Worm (Caenorhabditis elegans) whole organism, mixed stage, embryonic: ENCODE results near the gene sdz-7.

Experiments
- blmp-1 ChIP-seq: fragments of 150-350 bp; optimal IDR thresholded peaks from 2 replicates; lab custom pipeline; 2014; ENCODE audit warnings: missing biosample characterization, missing genetic modification characterization
- ces-1 ChIP-seq: fragments of 150-350 bp; optimal IDR thresholded peaks from 2 replicates; lab custom pipeline; 2014; ENCODE audit warnings: missing biosample characterization, missing genetic modification reagents, missing genetic modification characterization
- nhr-76 ChIP-seq: sonication (generic microtip); optimal IDR thresholded peaks from 2 replicates; lab custom pipeline; 2017; ENCODE audit warnings: missing biosample characterization, missing genetic modification characterization
- pha-4 ChIP-seq: fragments of 150-350 bp; optimal IDR thresholded peaks from 2 replicates; lab custom pipeline; 2018; ENCODE audit warnings: missing biosample characterization, missing genetic modification reagents, missing genetic modification characterization
- sptf-1 ChIP-seq: sonication (generic microtip); optimal IDR thresholded peaks from 2 replicates; lab custom pipeline; 2017; ENCODE audit warnings: mild to moderate bottlenecking, missing genetic modification characterization, moderate library complexity, missing compliant biosample characterization
- unc-120 ChIP-seq: sonication (generic microtip); optimal IDR thresholded peaks from 2 replicates; lab custom pipeline; 2017; ENCODE audit warnings: missing genetic modification characterization, missing compliant biosample characterization; ENCODE audit not compliant: poor library complexity, severe bottlenecking
- unc-62 ChIP-seq: fragments of 150-350 bp; optimal IDR thresholded peaks from 2 replicates; lab custom pipeline; 2014; ENCODE audit warnings: missing biosample characterization, missing genetic modification reagents, missing genetic modification characterization

DNA sequence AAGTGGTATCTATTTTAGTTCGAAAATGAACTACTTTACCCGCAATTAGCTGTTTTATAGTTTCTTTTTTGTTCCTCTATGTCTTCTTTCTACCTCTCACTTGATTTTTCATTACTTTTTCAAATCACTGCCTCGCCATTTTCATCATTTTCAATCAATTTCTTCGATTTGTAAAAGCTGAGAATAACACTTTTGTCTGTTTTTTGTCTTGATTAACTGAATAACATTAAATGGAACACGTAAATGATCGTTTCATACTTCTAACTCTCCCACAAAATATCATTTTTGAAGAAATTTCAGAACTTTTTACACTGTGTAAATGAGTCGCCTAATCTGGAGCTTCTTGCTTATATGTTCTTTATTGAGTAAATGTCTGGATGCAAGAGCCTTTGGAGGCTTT, 23.3 kb upstream of the sdz-7 start, which contains the start of gene F53C3.4:
- TF ChIP-seq unc-62 (GFP tag; lab: Kevin White, UChicago) = no peak
- no peak for TF ChIP-seq blmp-1 (tag; lab: Kevin White, UChicago)
- TF ChIP-seq nhr-76 (tag; lab: Kevin White, UChicago) = no peak
- no peak for TF ChIP-seq unc-120 (tag; lab: Kevin White, UChicago)
- TF ChIP-seq sptf-1 (tag; lab: Kevin White, UChicago) = no peak
- TF ChIP-seq pha-4 (tag; lab: Kevin White, UChicago) = no peak
- no peak for TF ChIP-seq ces-1 (GFP tag; lab: Kevin White, UChicago)
